Worm (Caenorhabditis elegans): ENCODE measurements around the gene K07D4.5.
A peak's percentile ranks its signal among the peaks of the same experiment; 100 is the strongest.

K07D4.5 gene

ce11 chrII:3992660-3993245, 32.6 kb downstream of the K07D4.5 start, which contains the start of gene Y14H12A.1:
TSS of gene Y14H12A.1 (plus strand) at chrII:3993195.
- TF ChIP-seq nhr-12 (tag; optimal IDR thresholded peaks at IDR 0.05) (no peak), F13H6.1 (tag; optimal IDR thresholded peaks at IDR 0.05) (no peak), lsy-2 (tag; optimal IDR thresholded peaks at IDR 0.05) (no peak), gmeb-1 (tag; optimal IDR thresholded peaks at IDR 0.05) (no peak), elt-3 (tag; optimal IDR thresholded peaks at IDR 0.05) (no peak), unc-62 (GFP tag; optimal IDR thresholded peaks at IDR 0.05) (no peak), nhr-10 (tag; optimal IDR thresholded peaks at IDR 0.05) (no peak), zag-1 (tag; optimal IDR thresholded peaks at IDR 0.05) (no peak), nhr-129 (tag; optimal IDR thresholded peaks at IDR 0.05) (no peak), lin-11 (tag; optimal IDR thresholded peaks at IDR 0.05) (no peak), mdl-1 (tag; optimal IDR thresholded peaks at IDR 0.05) (no peak), aly-2 (tag; optimal IDR thresholded peaks at IDR 0.05) (no peak), Y55F3AM.14 (GFP tag; optimal IDR thresholded peaks at IDR 0.05) (no peak), skn-1 (tag; optimal IDR thresholded peaks at IDR 0.05) (no peak)

ce11 chrII:3992029-3992428, 33.3 kb downstream of the K07D4.5 start:
- TF ChIP-seq fos-1 (tag; optimal IDR thresholded peaks at IDR 0.05) (peak; percentile 61), mab-5 (tag; optimal IDR thresholded peaks at IDR 0.05) (no peak)

ce11 chrII:3990706-3991105, 34.7 kb downstream of the K07D4.5 start:
- TF ChIP-seq lin-11 (tag; optimal IDR thresholded peaks at IDR 0.05) (no peak), nhr-237 (tag; optimal IDR thresholded peaks at IDR 0.05) (no peak), ceh-82 (tag; optimal IDR thresholded peaks at IDR 0.05) (no peak), fos-1 (tag; optimal IDR thresholded peaks at IDR 0.05) (peak; percentile 81)

ce11 chrII:3989627-3990367, 35.6 kb downstream of the K07D4.5 start, which contains the start of gene Y14H12A.2:
TSS of gene Y14H12A.2 (minus strand) at chrII:3989677.
- TF ChIP-seq sma-9 (GFP tag; optimal IDR thresholded peaks at IDR 0.05), result peak; percentile 47
- no peak for TF ChIP-seq sma-9 (tag; optimal IDR thresholded peaks at IDR 0.05)
- TF ChIP-seq unc-62 (GFP tag; optimal IDR thresholded peaks at IDR 0.05), result no peak
- no peak for TF ChIP-seq lin-39 (tag; optimal IDR thresholded peaks at IDR 0.05)
- TF ChIP-seq unc-55 (GFP tag; optimal IDR thresholded peaks at IDR 0.05), result no peak
- TF ChIP-seq sem-4 (tag; optimal IDR thresholded peaks at IDR 0.05), result no peak
- peak; percentile 26 for TF ChIP-seq gmeb-1 (tag; optimal IDR thresholded peaks at IDR 0.05)
- TF ChIP-seq nhr-237 (tag; optimal IDR thresholded peaks at IDR 0.05), result no peak
- no peak for TF ChIP-seq ceh-16 (tag; optimal IDR thresholded peaks at IDR 0.05)
- no peak for TF ChIP-seq nhr-10 (tag; optimal IDR thresholded peaks at IDR 0.05)
- TF ChIP-seq unc-39 (tag; optimal IDR thresholded peaks at IDR 0.05), result no peak
- no peak for TF ChIP-seq nhr-129 (tag; optimal IDR thresholded peaks at IDR 0.05)
- no peak for TF ChIP-seq nhr-11 (tag; optimal IDR thresholded peaks at IDR 0.05)
- TF ChIP-seq crh-2 (tag; optimal IDR thresholded peaks at IDR 0.05), result peak; percentile 24
- TF ChIP-seq aly-2 (tag; optimal IDR thresholded peaks at IDR 0.05), result no peak
- no peak for TF ChIP-seq ZK546.5 (tag; optimal IDR thresholded peaks at IDR 0.05)
- TF ChIP-seq C34F6.9 (tag; optimal IDR thresholded peaks at IDR 0.05), result no peak
- no peak for TF ChIP-seq nhr-77 (tag; optimal IDR thresholded peaks at IDR 0.05)
- TF ChIP-seq egl-27 (tag; optimal IDR thresholded peaks at IDR 0.05), result no peak
- TF ChIP-seq ztf-11 (tag; optimal IDR thresholded peaks at IDR 0.05), result no peak
- TF ChIP-seq nhr-25 (tag; optimal IDR thresholded peaks at IDR 0.05), result no peak
- no peak for TF ChIP-seq ceh-82 (tag; optimal IDR thresholded peaks at IDR 0.05)
- no peak for TF ChIP-seq nhr-6 (tag; optimal IDR thresholded peaks at IDR 0.05)
- TF ChIP-seq lsy-2 (tag; optimal IDR thresholded peaks at IDR 0.05), result no peak
- TF ChIP-seq R02D3.7 (tag; optimal IDR thresholded peaks at IDR 0.05), result no peak
- TF ChIP-seq alr-1 (tag; optimal IDR thresholded peaks at IDR 0.05), result no peak
- peak; percentile 78 for TF ChIP-seq fos-1 (tag; optimal IDR thresholded peaks at IDR 0.05)
- no peak for TF ChIP-seq nhr-12 (tag; optimal IDR thresholded peaks at IDR 0.05)
- no peak for TF ChIP-seq F13H6.1 (tag; optimal IDR thresholded peaks at IDR 0.05)
- TF ChIP-seq mbf-1 (tag; optimal IDR thresholded peaks at IDR 0.05), result no peak
- TF ChIP-seq sma-3 (GFP tag; optimal IDR thresholded peaks at IDR 0.05), result no peak
- TF ChIP-seq ama-1 (optimal IDR thresholded peaks at IDR 0.05), result no peak
- no peak for TF ChIP-seq peb-1 (tag; optimal IDR thresholded peaks at IDR 0.05)
- TF ChIP-seq snpc-4 (tag; optimal IDR thresholded peaks at IDR 0.05), result no peak
- TF ChIP-seq lin-13 (GFP tag; optimal IDR thresholded peaks at IDR 0.05), result no peak
- TF ChIP-seq lin-11 (tag; optimal IDR thresholded peaks at IDR 0.05), result no peak
- no peak for TF ChIP-seq mab-5 (tag; optimal IDR thresholded peaks at IDR 0.05)

Measured in whole organism, L2 larva.